Worm (Caenorhabditis elegans): ENCODE results near the gene ztf-7.

- no peak for TF ChIP-seq nhr-237 (tag; optimal IDR thresholded peaks at IDR 0.05)
- TF ChIP-seq unc-39 (tag; optimal IDR thresholded peaks at IDR 0.05), result no peak
- TF ChIP-seq F37D6.2 (tag; optimal IDR thresholded peaks at IDR 0.05), result no peak
- TF ChIP-seq unc-62 (GFP tag; optimal IDR thresholded peaks at IDR 0.05 in 1 of 2), result no peak
- TF ChIP-seq unc-62 (tag; optimal IDR thresholded peaks at IDR 0.05), result no peak
- no peak for TF ChIP-seq mdl-1 (tag; optimal IDR thresholded peaks at IDR 0.05)
- no peak for TF ChIP-seq dve-1 (tag; optimal IDR thresholded peaks at IDR 0.05; ENCODE audit: insufficient read depth)
- TF ChIP-seq dmd-8 (GFP tag; IDR thresholded peaks at IDR 0.05), result no peak
- no peak for TF ChIP-seq dpl-1 (GFP tag; optimal IDR thresholded peaks at IDR 0.05)
- TF ChIP-seq nhr-25 (tag; optimal IDR thresholded peaks at IDR 0.05; ENCODE audit: borderline replicate concordance, insufficient read depth), result no peak
- TF ChIP-seq hlh-30 (tag; optimal IDR thresholded peaks at IDR 0.05; ENCODE audit: insufficient read depth), result no peak
- TF ChIP-seq arid-1 (GFP tag; conservative IDR thresholded peaks at IDR 0.05), result no peak
- no peak for TF ChIP-seq snpc-4 (tag; optimal IDR thresholded peaks at IDR 0.05)
- TF ChIP-seq nhr-28 (tag; optimal IDR thresholded peaks at IDR 0.05), result no peak
These were observed 36.6 kb downstream of the ztf-7 start, which contains the start of gene F58E6.6 for ce11 chrV:9752918-9753317.
